Worm (Caenorhabditis elegans) whole organism, midembryonic: ENCODE data around the gene R05H5.7.

Source experiments
- T22C8.4 ChIP-seq: fragments of 200-800 bp; sonication (Bioruptor generic); IDR thresholded peaks from 2 replicates; pipeline ENCODE4 v1.3.6; 2022; ENCODE audit warnings: missing genetic modification characterization, missing compliant biosample characterization
- cog-1 ChIP-seq: sonication (generic microtip); optimal IDR thresholded peaks from 2 replicates; lab custom pipeline; 2016; ENCODE audit warnings: missing genetic modification characterization, missing compliant biosample characterization
- flt-1 ChIP-seq: fragments of 200-800 bp; sonication (Bioruptor generic); IDR thresholded peaks from 2 replicates; pipeline ENCODE4 v1.3.6; 2022; ENCODE audit warnings: missing genetic modification characterization, missing compliant biosample characterization
- klf-2 ChIP-seq: fragments of 200-800 bp; sonication (Bioruptor generic); conservative IDR thresholded peaks from 2 replicates; pipeline ENCODE4 v1.3.6; 2022; ENCODE audit warnings: missing genetic modification reagents, missing genetic modification characterization, missing compliant biosample characterization
- med-1 ChIP-seq: sonication (generic microtip); optimal IDR thresholded peaks from 2 replicates; lab custom pipeline; 2017; ENCODE audit warnings: missing genetic modification characterization, mild to moderate bottlenecking, missing compliant biosample characterization, antibody characterized with exemption, missing genetic modification reagents; ENCODE audit not compliant: insufficient read depth
- ref-1 ChIP-seq: fragments of 200-800 bp; sonication (Bioruptor generic); conservative IDR thresholded peaks from 2 replicates; pipeline ENCODE4 v1.3.6; 2022; ENCODE audit warnings: missing genetic modification reagents, missing genetic modification characterization, missing compliant biosample characterization
- tab-1 ChIP-seq: fragments of 200-800 bp; sonication (Bioruptor generic); IDR thresholded peaks from 2 replicates; pipeline ENCODE4 v1.3.6; 2022; ENCODE audit warnings: missing genetic modification characterization, missing compliant biosample characterization
- ztf-23 ChIP-seq: fragments of 200-800 bp; sonication (Bioruptor generic); IDR thresholded peaks from 2 replicates; pipeline ENCODE4 v1.3.6; 2022; ENCODE audit warnings: missing genetic modification reagents, missing genetic modification characterization, missing compliant biosample characterization
- ztf-29 ChIP-seq: fragments of 200-800 bp; sonication (Bioruptor generic); IDR thresholded peaks from 2 replicates; pipeline ENCODE4 v1.3.6; 2022; ENCODE audit warnings: missing genetic modification reagents, missing genetic modification characterization, missing compliant biosample characterization

R05H5.7 gene

DNA sequence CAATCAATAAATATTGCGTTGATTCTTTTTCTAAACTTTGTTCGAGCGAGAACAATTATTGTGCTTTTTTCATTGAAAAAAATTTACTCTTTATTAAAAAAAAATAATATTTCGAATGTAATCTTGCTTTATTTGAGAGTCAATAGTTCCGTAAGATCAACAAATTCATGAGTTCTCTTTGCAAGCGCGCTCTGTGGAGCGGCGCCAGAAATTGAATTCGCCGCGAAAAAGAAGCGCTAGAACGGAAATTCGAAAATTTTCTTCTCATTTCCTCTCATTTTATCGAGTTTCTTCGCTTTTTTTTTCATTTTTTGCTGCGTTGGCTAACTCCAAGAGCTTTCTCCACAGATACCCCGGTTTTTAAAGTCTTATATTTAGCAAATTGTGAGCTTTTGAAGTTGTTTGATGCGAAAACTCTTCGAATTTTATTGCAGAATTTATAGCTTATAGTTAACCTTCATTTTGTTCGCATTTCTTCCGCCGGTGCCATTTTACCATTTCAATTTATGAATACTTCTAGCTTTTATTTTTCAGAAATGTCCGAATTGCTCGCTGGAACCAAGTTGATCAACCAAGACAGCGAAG is 4.9 kb downstream of the R05H5.7 start, which contains the start of gene R05H5.3:
R05H5.3 (plus strand) TSS at position 535 of the 585 bp plus-strand sequence.
- TF ChIP-seq T22C8.4 (GFP tag; lab: Robert Waterston, UW) (no peak), flt-1 (GFP tag; lab: Robert Waterston, UW) (no peak), med-1 (GFP tag; lab: Kevin White, UChicago) (no peak), tab-1 (GFP tag; lab: Robert Waterston, UW) (no peak), ref-1 (no peak), ztf-29 (GFP tag; lab: Robert Waterston, UW) (no peak), ztf-23 (no peak), cog-1 (tag; lab: Kevin White, UChicago) (no peak), klf-2 (GFP tag; lab: Robert Waterston, UW) (no peak)

DNA sequence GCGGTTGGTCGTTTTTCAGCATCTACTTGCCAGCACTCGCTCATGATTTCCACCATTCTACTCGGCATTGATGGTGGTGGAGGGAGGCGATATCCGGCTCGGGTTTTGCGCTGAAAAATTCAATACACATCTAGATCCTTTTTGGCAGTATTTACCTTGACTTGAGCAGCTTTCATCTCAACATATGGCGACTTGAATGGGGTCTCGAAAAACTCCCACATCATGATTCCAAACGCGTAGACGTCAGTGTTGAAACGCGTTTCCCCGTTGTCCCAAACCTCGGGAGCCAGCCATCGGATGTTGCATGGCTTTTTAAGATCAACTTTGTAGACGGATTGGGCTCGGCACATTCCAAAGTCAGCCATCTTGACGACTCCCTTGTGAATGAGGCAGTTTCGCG is 6.2 kb downstream of the R05H5.7 start:
- TF ChIP-seq klf-2 (GFP tag; lab: Robert Waterston, UW) (no peak), cog-1 (tag; lab: Kevin White, UChicago) (no peak), ztf-29 (GFP tag; lab: Robert Waterston, UW) (no peak), flt-1 (GFP tag; lab: Robert Waterston, UW) (no peak), T22C8.4 (GFP tag; lab: Robert Waterston, UW) (no peak), ztf-23 (no peak), tab-1 (GFP tag; lab: Robert Waterston, UW) (no peak), med-1 (GFP tag; lab: Kevin White, UChicago) (no peak), ref-1 (no peak)

DNA sequence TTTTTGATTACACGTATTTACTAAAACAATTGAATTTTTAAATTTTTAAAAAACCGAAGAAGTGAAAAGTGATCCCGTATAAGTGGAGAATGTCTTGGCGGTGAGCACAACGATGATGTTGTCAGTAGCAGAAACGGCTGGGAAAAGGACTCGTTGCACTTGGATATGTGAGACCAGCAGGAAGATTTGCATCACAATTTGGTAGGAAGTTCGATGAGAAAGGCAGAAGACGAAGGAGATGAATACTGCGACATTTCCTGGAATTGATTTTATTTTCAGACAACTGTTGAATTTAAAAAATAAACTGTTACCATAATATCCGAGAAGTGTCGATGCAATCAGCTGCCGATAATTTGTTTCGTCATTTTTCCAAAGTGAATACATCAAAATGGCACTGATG is 7.6 kb downstream of the R05H5.7 start, which contains the start of gene R05H5.4:
R05H5.4 (minus strand) TSS at position 101 of the 400 bp plus-strand sequence.
- TF ChIP-seq ref-1 (no peak), ztf-23 (no peak), tab-1 (GFP tag; lab: Robert Waterston, UW) (no peak), flt-1 (GFP tag; lab: Robert Waterston, UW) (no peak), ztf-29 (GFP tag; lab: Robert Waterston, UW) (no peak), klf-2 (GFP tag; lab: Robert Waterston, UW) (no peak), cog-1 (tag; lab: Kevin White, UChicago) (no peak), T22C8.4 (GFP tag; lab: Robert Waterston, UW) (no peak), med-1 (GFP tag; lab: Kevin White, UChicago) (no peak)

ce11 chrII:10200759-10201158 is 8.5 kb downstream of the R05H5.7 start, which contains the start of gene arv-1:
Gene arv-1 (minus strand): TSS chrII:10200823.
- TF ChIP-seq flt-1 (GFP tag; lab: Robert Waterston, UW) (peak; percentile 38; the same call in 1 of the 2 replicates), ztf-29 (GFP tag; lab: Robert Waterston, UW) (no peak), ztf-23 (0 out of 2 replicates have a peak, but pooled peaks have one; percentile 38), cog-1 (tag; lab: Kevin White, UChicago) (peak; percentile 18)

ce11 chrII:10202275-10202674 is 10.0 kb downstream of the R05H5.7 start:
- TF ChIP-seq ztf-23 (no peak), klf-2 (GFP tag; lab: Robert Waterston, UW) (0 out of 2 replicates have a peak, but pooled peaks have one; percentile 26), cog-1 (tag; lab: Kevin White, UChicago) (peak; percentile 54)

- TF ChIP-seq ref-1 (no peak), med-1 (GFP tag; lab: Kevin White, UChicago) (no peak), ztf-29 (GFP tag; lab: Robert Waterston, UW) (no peak), flt-1 (GFP tag; lab: Robert Waterston, UW) (no peak), cog-1 (tag; lab: Kevin White, UChicago) (no peak), T22C8.4 (GFP tag; lab: Robert Waterston, UW) (no peak), klf-2 (GFP tag; lab: Robert Waterston, UW) (no peak), tab-1 (GFP tag; lab: Robert Waterston, UW) (no peak), ztf-23 (no peak)
Observed at ce11 chrII:10203067-10203466, 10.8 kb downstream of the R05H5.7 start.

- TF ChIP-seq tab-1 (GFP tag; lab: Robert Waterston, UW) (no peak), flt-1 (GFP tag; lab: Robert Waterston, UW) (no peak), ztf-23 (no peak), T22C8.4 (GFP tag; lab: Robert Waterston, UW) (no peak), med-1 (GFP tag; lab: Kevin White, UChicago) (no peak), klf-2 (GFP tag; lab: Robert Waterston, UW) (no peak), cog-1 (tag; lab: Kevin White, UChicago) (no peak)
Observed at ce11 chrII:10203765-10204164, 11.5 kb downstream of the R05H5.7 start.

DNA sequence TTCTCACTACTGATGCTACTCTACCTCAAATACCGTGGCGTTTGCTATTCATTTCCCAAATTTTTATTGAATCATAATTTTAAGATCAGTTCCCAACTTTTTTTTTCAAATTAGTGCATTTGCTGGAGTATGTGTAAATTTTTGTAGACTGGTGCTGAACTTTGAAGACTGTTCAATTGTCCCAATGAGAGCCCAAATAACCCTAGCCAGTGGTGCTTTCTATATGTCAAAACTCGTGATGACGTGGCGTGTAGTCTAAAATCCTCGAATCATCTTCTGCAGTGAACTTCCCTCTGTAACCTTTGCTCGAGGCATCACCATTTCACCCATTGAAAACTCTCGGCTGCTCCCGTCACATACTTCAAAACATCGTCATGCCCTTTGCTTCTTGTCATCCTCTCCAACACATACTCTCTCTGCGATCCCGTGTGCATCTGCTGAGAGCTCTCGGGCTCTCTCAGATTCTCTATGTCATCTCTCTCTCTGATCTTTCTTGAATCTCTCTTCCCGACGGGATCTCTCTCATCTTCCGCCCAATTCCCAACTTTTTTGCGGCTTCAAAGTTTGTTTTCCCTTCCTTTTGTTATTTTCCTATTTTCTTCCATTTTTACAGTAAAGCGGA is 12.2 kb downstream of the R05H5.7 start:
- TF ChIP-seq T22C8.4 (GFP tag; lab: Robert Waterston, UW) (no peak), tab-1 (GFP tag; lab: Robert Waterston, UW) (no peak), ztf-29 (GFP tag; lab: Robert Waterston, UW) (no peak), klf-2 (GFP tag; lab: Robert Waterston, UW) (no peak), ref-1 (no peak), flt-1 (GFP tag; lab: Robert Waterston, UW) (no peak), med-1 (GFP tag; lab: Kevin White, UChicago) (no peak), cog-1 (tag; lab: Kevin White, UChicago) (no peak), ztf-23 (no peak)

ce11 chrII:10206425-10206824 is 14.1 kb downstream of the R05H5.7 start, which contains the start of gene T01E8.1:
Gene T01E8.1 (plus strand): TSS chrII:10206725.
- TF ChIP-seq T22C8.4 (GFP tag; lab: Robert Waterston, UW): no peak
